Worm (Caenorhabditis elegans): ENCODE measurements around the gene atgl-1.

The atgl-1 gene

DNA sequence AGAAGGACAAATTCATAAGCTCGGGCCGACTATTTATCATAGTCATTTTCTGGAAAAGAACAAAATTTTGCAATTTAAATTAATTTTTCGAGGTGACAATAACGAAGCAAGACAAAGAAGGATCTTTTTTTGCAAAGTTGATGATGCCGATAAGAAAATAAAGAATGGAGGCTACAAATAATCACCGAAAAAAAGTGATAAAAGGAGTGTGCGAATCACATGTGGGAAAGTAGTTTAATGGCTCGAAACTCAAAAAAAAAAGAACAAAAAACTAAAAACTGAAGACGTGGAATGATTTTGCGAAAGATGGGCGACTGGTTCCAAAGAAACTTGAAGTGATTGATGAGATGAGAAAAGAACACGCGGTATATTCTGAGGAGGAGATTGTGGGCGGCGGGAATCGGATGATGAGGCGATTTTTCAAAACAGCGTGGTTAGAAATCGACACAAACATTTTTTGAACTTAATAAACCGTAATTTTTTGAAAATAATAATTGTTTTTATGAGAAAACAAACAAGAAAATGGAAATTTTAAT lies at the start of gene atgl-1:
TSS of gene atgl-1 (minus strand) at position 51 of the 536 bp plus-strand sequence.
- TF ChIP-seq dpl-1 (GFP tag; optimal IDR thresholded peaks at IDR 0.05) (no peak), B0261.1 (tag; optimal IDR thresholded peaks at IDR 0.05) (no peak), lin-26 (GFP tag; IDR thresholded peaks at IDR 0.05) (0 out of 2 replicates have a peak, but pooled peaks have one; percentile 23), attf-5 (GFP tag; optimal IDR thresholded peaks at IDR 0.05) (no peak), nhr-80 (tag; optimal IDR thresholded peaks at IDR 0.05) (peak; percentile 12), fkh-3 (tag; optimal IDR thresholded peaks at IDR 0.05) (no peak), snpc-3.4 (tag; optimal IDR thresholded peaks at IDR 0.05) (no peak), rec-8 (tag; optimal IDR thresholded peaks at IDR 0.05) (no peak), hlh-26 (GFP tag; conservative IDR thresholded peaks at IDR 0.05) (no peak)

DNA sequence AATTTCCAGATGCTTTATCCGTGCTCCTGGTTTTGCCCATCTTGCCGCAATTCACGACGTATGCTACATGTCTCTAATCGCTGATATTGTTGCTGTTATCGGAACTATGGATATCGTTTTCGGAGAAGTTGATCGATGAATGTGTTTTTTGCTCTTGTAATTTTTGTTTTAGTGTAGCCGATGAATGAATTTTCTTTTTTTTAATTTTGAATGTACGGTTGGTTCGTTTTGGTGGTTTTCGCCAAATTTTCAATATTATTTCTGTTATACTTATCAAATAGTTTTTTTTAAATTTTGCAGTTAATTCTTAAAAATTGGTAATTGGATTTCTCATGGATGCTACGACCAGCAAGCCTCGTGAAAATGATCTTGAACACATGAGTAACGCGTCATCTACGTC lies 47.7 kb upstream of the atgl-1 start, which contains the start of gene T26A5.2:
TSS of gene T26A5.2 (plus strand) at position 301 of the 400 bp plus-strand sequence.
- TF ChIP-seq nfya-1 (tag; optimal IDR thresholded peaks at IDR 0.05; ENCODE audit: borderline replicate concordance, insufficient read depth) (no peak), attf-6 (GFP tag; IDR thresholded peaks at IDR 0.05) (no peak), madf-6 (GFP tag; IDR thresholded peaks at IDR 0.05) (no peak), F57C9.4 (tag; optimal IDR thresholded peaks at IDR 0.05) (no peak), ceh-79 (tag; optimal IDR thresholded peaks at IDR 0.05) (no peak), madf-3 (GFP tag; IDR thresholded peaks at IDR 0.05) (no peak), ama-1 (optimal IDR thresholded peaks at IDR 0.05) (no peak), ama-1 (GFP tag; optimal IDR thresholded peaks at IDR 0.05) (no peak), mes-4 (tag; optimal IDR thresholded peaks at IDR 0.05) (no peak), nhr-27 (tag; optimal IDR thresholded peaks at IDR 0.05) (no peak), repo-1 (tag; optimal IDR thresholded peaks at IDR 0.05) (no peak), T07F8.4 (tag; optimal IDR thresholded peaks at IDR 0.05) (no peak), hlh-12 (tag; optimal IDR thresholded peaks at IDR 0.05) (no peak), chd-7 (tag; optimal IDR thresholded peaks at IDR 0.05) (no peak), B0336.3 (GFP tag; IDR thresholded peaks at IDR 0.05) (no peak), nhr-90 (tag; optimal IDR thresholded peaks at IDR 0.05) (no peak), ztf-22 (GFP tag; optimal IDR thresholded peaks at IDR 0.05) (no peak), pbrm-1 (GFP tag; IDR thresholded peaks at IDR 0.05) (no peak), K12H6.12 (tag; optimal IDR thresholded peaks at IDR 0.05) (no peak), Y79H2A.3 (GFP tag; conservative IDR thresholded peaks at IDR 0.05) (no peak)

DNA sequence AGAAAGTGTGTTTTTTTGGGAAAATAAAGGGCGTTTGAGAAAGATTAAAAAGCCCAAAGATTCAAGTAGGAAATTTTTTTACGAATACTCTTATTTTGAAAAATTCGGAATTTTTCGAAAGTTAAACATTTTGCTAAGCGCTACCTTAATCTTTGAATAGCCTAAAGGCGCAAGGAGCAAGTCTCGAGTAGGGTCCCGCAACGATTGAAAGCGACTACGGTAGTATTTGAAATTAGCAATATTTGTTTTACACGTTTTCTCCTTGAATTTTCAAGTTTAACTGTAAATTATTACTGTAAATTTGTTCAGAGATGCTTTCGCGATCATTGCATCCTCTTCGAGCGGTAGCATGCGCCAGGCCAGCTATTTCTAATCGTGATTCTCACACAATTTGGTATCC lies 45.7 kb upstream of the atgl-1 start, which contains the start of gene nduf-2.2:
TSS of gene nduf-2.2 (plus strand) at position 310 of the 400 bp plus-strand sequence.
- peak; percentile 24 for TF ChIP-seq lin-54 (GFP tag; optimal IDR thresholded peaks at IDR 0.05)
- no peak for TF ChIP-seq F57C9.4 (tag; optimal IDR thresholded peaks at IDR 0.05)
- TF ChIP-seq ztf-22 (GFP tag; optimal IDR thresholded peaks at IDR 0.05), result no peak
- TF ChIP-seq lin-40 (tag; optimal IDR thresholded peaks at IDR 0.05), result no peak
- peak; percentile 85 for TF ChIP-seq lsl-1 (GFP tag; optimal IDR thresholded peaks at IDR 0.05)
- no peak for TF ChIP-seq athp-1 (tag; optimal IDR thresholded peaks at IDR 0.05)
- no peak for TF ChIP-seq egrh-3 (GFP tag; IDR thresholded peaks at IDR 0.05)
- TF ChIP-seq cebp-2 (GFP tag; IDR thresholded peaks at IDR 0.05), result no peak
- no peak for TF ChIP-seq ztf-28 (GFP tag; IDR thresholded peaks at IDR 0.05)
- 0 out of 2 replicates have a peak, but pooled peaks have one; percentile 15 for TF ChIP-seq D2030.7 (GFP tag; IDR thresholded peaks at IDR 0.05)
- TF ChIP-seq madf-6 (GFP tag; IDR thresholded peaks at IDR 0.05), result peak; percentile 67
- peak; percentile 6 for TF ChIP-seq efl-1 (GFP tag; optimal IDR thresholded peaks at IDR 0.05)
- TF ChIP-seq hlh-26 (GFP tag; conservative IDR thresholded peaks at IDR 0.05), result no peak
- no peak for TF ChIP-seq K11D2.4 (GFP tag; IDR thresholded peaks at IDR 0.05)
- peak; percentile 23 for TF ChIP-seq xnd-1 (tag; optimal IDR thresholded peaks at IDR 0.05)
- peak; percentile 84 for TF ChIP-seq F33H1.4 (GFP tag; IDR thresholded peaks at IDR 0.05)
- no peak for TF ChIP-seq lag-1 (GFP tag; IDR thresholded peaks at IDR 0.05)
- no peak for TF ChIP-seq ztf-18 (tag; optimal IDR thresholded peaks at IDR 0.05)
